Worm (Caenorhabditis elegans): ENCODE measurements around the gene K02C4.5.
A peak's percentile ranks its signal among the peaks of the same experiment; 100 is the strongest.

Gene K02C4.5

ce11 chrII:8124867-8125266, 46.6 kb downstream of the K02C4.5 start, which contains the start of gene ire-1 (continued):
- TF ChIP-seq alr-1 (tag; optimal IDR thresholded peaks at IDR 0.05; ENCODE audit: borderline replicate concordance) (no peak), snu-23 (GFP tag; optimal IDR thresholded peaks at IDR 0.05) (peak; percentile 72), dsc-1 (tag; optimal IDR thresholded peaks at IDR 0.05) (peak; percentile 9), isw-1 (GFP tag; IDR thresholded peaks at IDR 0.05) (peak; percentile 50), ceh-8 (GFP tag; optimal IDR thresholded peaks at IDR 0.05) (no peak), mab-9 (GFP tag; IDR thresholded peaks at IDR 0.05) (no peak), irx-1 (tag; optimal IDR thresholded peaks at IDR 0.05) (no peak), dpl-1 (GFP tag; optimal IDR thresholded peaks at IDR 0.05) (peak; percentile 54 to 75 (median 70)), fkh-4 (tag; optimal IDR thresholded peaks at IDR 0.05; ENCODE audit: borderline replicate concordance) (no peak), Y116A8C.19 (tag; optimal IDR thresholded peaks at IDR 0.05; ENCODE audit: borderline replicate concordance) (no peak), unc-86 (tag; optimal IDR thresholded peaks at IDR 0.05) (no peak), nhr-19 (GFP tag; conservative IDR thresholded peaks at IDR 0.05) (no peak), swsn-7 (tag; optimal IDR thresholded peaks at IDR 0.05) (peak; percentile 50), sptf-1 (tag; optimal IDR thresholded peaks at IDR 0.05) (no peak), grh-1 (GFP tag; IDR thresholded peaks at IDR 0.05) (no peak), lin-15B (tag; optimal IDR thresholded peaks at IDR 0.05) (peak; percentile 37), lsy-2 (tag; optimal IDR thresholded peaks at IDR 0.05) (peak; percentile 98 to 100), unc-130 (tag; optimal IDR thresholded peaks at IDR 0.05) (peak; percentile 80), unc-30 (tag; optimal IDR thresholded peaks at IDR 0.05) (no peak), ceh-88 (GFP tag; IDR thresholded peaks at IDR 0.05) (no peak), nhr-47 (tag; optimal IDR thresholded peaks at IDR 0.05) (peak; percentile 52), nhr-71 (tag; optimal IDR thresholded peaks at IDR 0.05) (peak; percentile 65), jun-1 (tag; optimal IDR thresholded peaks at IDR 0.05) (peak; percentile 12), fkh-10 (GFP tag; optimal IDR thresholded peaks at IDR 0.05) (no peak), pax-3 (tag; optimal IDR thresholded peaks at IDR 0.05) (no peak), fos-1 (tag; optimal IDR thresholded peaks at IDR 0.05) (peak; percentile 35), ztf-11 (tag; optimal IDR thresholded peaks at IDR 0.05) (no peak), tbx-2 (tag; optimal IDR thresholded peaks at IDR 0.05) (peak; percentile 26), aha-1 (tag; optimal IDR thresholded peaks at IDR 0.05) (no peak), aly-2 (tag; optimal IDR thresholded peaks at IDR 0.05) (no peak), hpl-2 (GFP tag; optimal IDR thresholded peaks at IDR 0.05) (no peak), xbp-1 (tag; optimal IDR thresholded peaks at IDR 0.05) (peak; percentile 59), skn-1 (tag; optimal IDR thresholded peaks at IDR 0.05) (peak; percentile 80), snpc-4 (tag; optimal IDR thresholded peaks at IDR 0.05) (peak; percentile 33), ceh-63 (GFP tag; optimal IDR thresholded peaks at IDR 0.05) (no peak), mdl-1 (tag; optimal IDR thresholded peaks at IDR 0.05) (peak in 1 of 2 experiments; percentile 53), lin-39 (tag; optimal IDR thresholded peaks at IDR 0.05) (no peak), efl-3 (GFP tag; optimal IDR thresholded peaks at IDR 0.05) (no peak), pag-3 (tag; optimal IDR thresholded peaks at IDR 0.05; ENCODE audit: borderline replicate concordance, insufficient read depth) (no peak)

ce11 chrII:8125439-8125838, 47.2 kb downstream of the K02C4.5 start:
- TF ChIP-seq blmp-1 (tag; optimal IDR thresholded peaks at IDR 0.05) (peak; percentile 73), efl-1 (optimal IDR thresholded peaks at IDR 0.05) (no peak), efl-1 (GFP tag; optimal IDR thresholded peaks at IDR 0.05 in 1 of 2) (peak in 1 of 2 experiments; percentile 86), elt-3 (tag; optimal IDR thresholded peaks at IDR 0.05) (no peak), lin-14 (GFP tag; optimal IDR thresholded peaks at IDR 0.05) (peak; percentile 8), efl-3 (GFP tag; optimal IDR thresholded peaks at IDR 0.05) (no peak)
